Fruit fly (Drosophila melanogaster): Measurements from ENCODE around the gene pon.

The pon gene

dm6 chrX:4589951-4590771 lies 46.0 kb upstream of the pon start (continued):
- TF ChIP-seq ss (GFP tag; optimal IDR thresholded peaks at IDR 0.05) (peak; percentile 82 to 85), cyc (GFP tag; optimal IDR thresholded peaks at IDR 0.05) (peak; percentile 83), CG11902 (GFP tag; optimal IDR thresholded peaks at IDR 0.05) (peak; percentile 98), CG8632 (GFP tag; optimal IDR thresholded peaks at IDR 0.05) (peak; percentile 90), fd85E (GFP tag; optimal IDR thresholded peaks at IDR 0.05) (peak; percentile 83), CG10669 (GFP tag; optimal IDR thresholded peaks at IDR 0.05) (peak; percentile 90), fd59A (GFP tag; optimal IDR thresholded peaks at IDR 0.05) (peak; percentile 93), CG6276 (GFP tag; optimal IDR thresholded peaks at IDR 0.05) (peak; percentile 85), CG6792 (GFP tag; optimal IDR thresholded peaks at IDR 0.05) (peak; percentile 97), CG3919 (GFP tag; optimal IDR thresholded peaks at IDR 0.05) (peak; percentile 95), CG11294 (GFP tag; IDR thresholded peaks at IDR 0.05) (peak; percentile 93), lz (GFP tag; optimal IDR thresholded peaks at IDR 0.05) (peak; percentile 82), Hr38 (GFP tag; optimal IDR thresholded peaks at IDR 0.05) (no peak), Eip78C (GFP tag) (peak; percentile 90), CG10631 (GFP tag; optimal IDR thresholded peaks at IDR 0.05) (peak; percentile 93), achi (GFP tag; optimal IDR thresholded peaks at IDR 0.05) (peak; percentile 92), CG3032 (tag; optimal IDR thresholded peaks at IDR 0.05) (peak; percentile 93), CG34406 (GFP tag; optimal IDR thresholded peaks at IDR 0.05) (peak; percentile 86), Hr4 (GFP tag; optimal IDR thresholded peaks at IDR 0.05) (peak; percentile 43), CG11762 (GFP tag; optimal IDR thresholded peaks at IDR 0.05; ENCODE audit: insufficient read depth) (peak; percentile 89), Lpt (GFP tag; optimal IDR thresholded peaks at IDR 0.05) (peak; percentile 86), Blimp-1 (GFP tag; optimal IDR thresholded peaks at IDR 0.05) (peak; percentile 78), CG4318 (GFP tag; optimal IDR thresholded peaks at IDR 0.05) (peak; percentile 93), acj6 (GFP tag; optimal IDR thresholded peaks at IDR 0.05) (peak; percentile 90), CG6163 (GFP tag; IDR thresholded peaks at IDR 0.05) (peak; percentile 98)

dm6 chrX:4590772-4591064 lies 45.4 kb upstream of the pon start:
- TF ChIP-seq Eip75B (GFP tag; optimal IDR thresholded peaks at IDR 0.05) (no peak), net (GFP tag; optimal IDR thresholded peaks at IDR 0.05) (no peak), Sox102F (GFP tag; optimal IDR thresholded peaks at IDR 0.05) (no peak), CG6808 (GFP tag; optimal IDR thresholded peaks at IDR 0.05) (no peak), CG3919 (GFP tag; optimal IDR thresholded peaks at IDR 0.05) (no peak), acj6 (GFP tag; optimal IDR thresholded peaks at IDR 0.05) (peak; percentile 2)

DNA sequence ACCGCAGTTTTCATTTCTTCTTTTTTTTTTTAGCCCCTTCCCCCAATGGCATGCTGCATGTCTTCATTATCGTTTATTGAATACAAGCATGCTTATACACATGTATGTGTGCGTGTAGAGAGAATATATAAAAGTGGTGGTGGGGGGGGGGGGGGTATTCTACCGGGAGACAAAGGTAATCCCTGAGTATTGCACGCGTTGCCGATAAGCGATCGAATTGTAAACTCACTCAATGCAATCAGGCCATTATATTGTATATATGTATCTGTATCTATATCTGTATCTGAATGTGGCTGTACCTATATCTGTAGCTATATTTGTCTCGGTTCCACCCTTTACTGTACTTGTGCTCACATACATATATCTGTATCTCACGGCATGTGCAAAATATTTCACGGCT lies 43.9 kb upstream of the pon start:
- no peak for TF ChIP-seq cyc (GFP tag; optimal IDR thresholded peaks at IDR 0.05)
- TF ChIP-seq CG3919 (GFP tag; optimal IDR thresholded peaks at IDR 0.05), result no peak
- no peak for TF ChIP-seq spab (GFP tag; optimal IDR thresholded peaks at IDR 0.05)
- TF ChIP-seq Sox14 (GFP tag; optimal IDR thresholded peaks at IDR 0.05), result peak; percentile 45
- TF ChIP-seq acj6 (GFP tag; optimal IDR thresholded peaks at IDR 0.05), result no peak
- peak; percentile 56 for TF ChIP-seq svp (GFP tag)

- TF ChIP-seq CG4318 (GFP tag; optimal IDR thresholded peaks at IDR 0.05) (no peak), Sox102F (GFP tag; optimal IDR thresholded peaks at IDR 0.05) (no peak), achi (GFP tag; optimal IDR thresholded peaks at IDR 0.05) (no peak), CG6163 (GFP tag; IDR thresholded peaks at IDR 0.05) (0 out of 3 replicates have a peak, but pooled peaks have one; percentile 37), ss (GFP tag; optimal IDR thresholded peaks at IDR 0.05) (peak; percentile 28 to 64), topi (GFP tag; optimal IDR thresholded peaks at IDR 0.05) (no peak), CG8119 (GFP tag; IDR thresholded peaks at IDR 0.05) (no peak), salr (GFP tag; optimal IDR thresholded peaks at IDR 0.05) (no peak), CG1621 (tag; optimal IDR thresholded peaks at IDR 0.05) (peak; percentile 7), CG15336 (GFP tag; IDR thresholded peaks at IDR 0.05) (0 out of 2 replicates have a peak, but pooled peaks have one; percentile 16), fkh (GFP tag; optimal IDR thresholded peaks at IDR 0.05) (peak; percentile 79), Eip78C (GFP tag) (peak; percentile 32), lz (GFP tag; optimal IDR thresholded peaks at IDR 0.05) (no peak), CG8319 (GFP tag; optimal IDR thresholded peaks at IDR 0.05) (no peak), fd85E (GFP tag; optimal IDR thresholded peaks at IDR 0.05) (no peak), cyc (GFP tag; optimal IDR thresholded peaks at IDR 0.05) (no peak), CG9139 (GFP tag; optimal IDR thresholded peaks at IDR 0.05) (no peak), Eip75B (GFP tag; optimal IDR thresholded peaks at IDR 0.05) (no peak), fd59A (GFP tag; optimal IDR thresholded peaks at IDR 0.05) (no peak), CG11762 (GFP tag; optimal IDR thresholded peaks at IDR 0.05; ENCODE audit: insufficient read depth) (no peak), CG6854 (GFP tag; optimal IDR thresholded peaks at IDR 0.05) (no peak), pdm3 (GFP tag; optimal IDR thresholded peaks at IDR 0.05) (no peak), CG6808 (GFP tag; optimal IDR thresholded peaks at IDR 0.05) (peak; percentile 23), CG8632 (GFP tag; optimal IDR thresholded peaks at IDR 0.05) (no peak)
Observed at dm6 chrX:4596467-4597183, 39.5 kb upstream of the pon start.

Data from whole organism, prepupa.